Worm (Caenorhabditis elegans) whole organism, L3 larva: ENCODE data around the gene F26F2.3.

Experiments
- R02D3.7 ChIP-seq: fragments of 150-350 bp; optimal IDR thresholded peaks from 2 replicates; lab custom pipeline; 2014; ENCODE audit warnings: missing biosample characterization, missing genetic modification characterization
- aly-2 ChIP-seq: fragments of 150-350 bp; optimal IDR thresholded peaks from 2 replicates; lab custom pipeline; 2014; ENCODE audit warnings: missing biosample characterization, missing genetic modification characterization
- ama-1 ChIP-seq: fragments of 150-350 bp; optimal IDR thresholded peaks from 2 replicates; lab custom pipeline; 2018
- ceh-28 ChIP-seq: fragments of 150-350 bp; optimal IDR thresholded peaks from 2 replicates; lab custom pipeline; 2014; ENCODE audit warnings: missing biosample characterization, missing genetic modification reagents, missing genetic modification characterization
- ceh-82 ChIP-seq: fragments of 150-350 bp; optimal IDR thresholded peaks from 2 replicates; lab custom pipeline; 2014; ENCODE audit warnings: missing biosample characterization, missing genetic modification characterization
- ceh-9 ChIP-seq: sonication (generic microtip); optimal IDR thresholded peaks from 2 replicates; lab custom pipeline; 2018; ENCODE audit warnings: missing biosample characterization, missing genetic modification characterization
- daf-12 ChIP-seq: fragments of 150-350 bp; optimal IDR thresholded peaks from 2 replicates; lab custom pipeline; 2014; ENCODE audit warnings: missing biosample characterization, missing genetic modification reagents, missing genetic modification characterization
- egl-27 ChIP-seq: sonication (generic microtip); optimal IDR thresholded peaks from 4 replicates; lab custom pipeline; 2017; ENCODE audit warnings: missing biosample characterization, missing genetic modification reagents, missing genetic modification characterization
- elt-1 ChIP-seq: fragments of 150-350 bp; optimal IDR thresholded peaks from 2 replicates; lab custom pipeline; 2014; ENCODE audit warnings: missing biosample characterization, missing genetic modification characterization
- elt-3 ChIP-seq, 3 experiments: fragments of 150-350 bp in 1 of 3; sonication (generic microtip) in 2 of 3; optimal IDR thresholded peaks; 2 replicates in 2 of 3; 4 replicates in 1 of 3; lab custom pipeline; 2014 to 2017; ENCODE audit warnings: missing biosample characterization in 3 of 3, missing genetic modification characterization in 3 of 3
- fkh-10 ChIP-seq: sonication (generic microtip); optimal IDR thresholded peaks from 2 replicates; lab custom pipeline; 2017; ENCODE audit warnings: missing biosample characterization, missing genetic modification reagents, missing genetic modification characterization
- fkh-2 ChIP-seq: fragments of 150-350 bp; optimal IDR thresholded peaks from 2 replicates; lab custom pipeline; 2014; ENCODE audit warnings: missing biosample characterization, missing genetic modification reagents, missing genetic modification characterization
- fos-1 ChIP-seq: fragments of 150-350 bp; optimal IDR thresholded peaks from 2 replicates; lab custom pipeline; 2014; ENCODE audit warnings: missing biosample characterization, missing genetic modification characterization
- hmg-11 ChIP-seq: sonication (generic microtip); optimal IDR thresholded peaks from 2 replicates; lab custom pipeline; 2016; ENCODE audit warnings: missing genetic modification characterization, missing compliant biosample characterization
- jun-1 ChIP-seq: fragments of 150-350 bp; optimal IDR thresholded peaks from 2 replicates; lab custom pipeline; 2014; ENCODE audit warnings: missing biosample characterization, missing genetic modification reagents, missing genetic modification characterization
- lin-15B ChIP-seq: fragments of 150-350 bp; optimal IDR thresholded peaks from 2 replicates; lab custom pipeline; 2014; ENCODE audit warnings: missing biosample characterization, missing genetic modification characterization
- lin-39 ChIP-seq: fragments of 150-350 bp; optimal IDR thresholded peaks from 2 replicates; lab custom pipeline; 2018; ENCODE audit warnings: missing biosample characterization, missing genetic modification reagents, missing genetic modification characterization
- mml-1 ChIP-seq: fragments of 150-350 bp; sonication (generic microtip); optimal IDR thresholded peaks from 3 replicates; lab custom pipeline; 2014; ENCODE audit warnings: missing biosample characterization, missing genetic modification characterization
- nhr-11 ChIP-seq: fragments of 150-350 bp; optimal IDR thresholded peaks from 2 replicates; lab custom pipeline; 2014; ENCODE audit warnings: missing biosample characterization, missing genetic modification characterization
- nhr-12 ChIP-seq: fragments of 150-350 bp; optimal IDR thresholded peaks from 2 replicates; lab custom pipeline; 2014; ENCODE audit warnings: missing biosample characterization, missing genetic modification characterization
- nhr-25 ChIP-seq: sonication (generic microtip); optimal IDR thresholded peaks from 2 replicates; lab custom pipeline; 2017; ENCODE audit warnings: missing biosample characterization, missing genetic modification characterization
- nhr-43 ChIP-seq: sonication (generic microtip); optimal IDR thresholded peaks from 2 replicates; lab custom pipeline; 2016; ENCODE audit warnings: mild to moderate bottlenecking, missing genetic modification characterization, missing compliant biosample characterization; ENCODE audit not compliant: poor library complexity, severe bottlenecking
- nhr-67 ChIP-seq: fragments of 150-350 bp; optimal IDR thresholded peaks from 2 replicates; lab custom pipeline; 2014; ENCODE audit warnings: missing biosample characterization, missing genetic modification characterization
- nhr-77 ChIP-seq: fragments of 150-350 bp; optimal IDR thresholded peaks from 2 replicates; lab custom pipeline; 2014; ENCODE audit warnings: missing biosample characterization, missing genetic modification characterization
- snpc-4 ChIP-seq: fragments of 150-350 bp; optimal IDR thresholded peaks from 2 replicates; lab custom pipeline; 2014; ENCODE audit warnings: missing biosample characterization, missing genetic modification characterization
- tbx-2 ChIP-seq: sonication (generic microtip); optimal IDR thresholded peaks from 2 replicates; lab custom pipeline; 2016; ENCODE audit warnings: mild to moderate bottlenecking, missing genetic modification characterization, missing compliant biosample characterization
- unc-39 ChIP-seq: sonication (generic microtip); optimal IDR thresholded peaks from 4 replicates; lab custom pipeline; 2017; ENCODE audit warnings: missing biosample characterization, missing genetic modification characterization
- zag-1 ChIP-seq: fragments of 150-350 bp; optimal IDR thresholded peaks from 2 replicates; lab custom pipeline; 2014; ENCODE audit warnings: missing biosample characterization, missing genetic modification characterization
- ztf-4 ChIP-seq: fragments of 150-350 bp; optimal IDR thresholded peaks from 2 replicates; lab custom pipeline; 2014; ENCODE audit warnings: missing biosample characterization, missing genetic modification characterization

F26F2.3 gene

DNA sequence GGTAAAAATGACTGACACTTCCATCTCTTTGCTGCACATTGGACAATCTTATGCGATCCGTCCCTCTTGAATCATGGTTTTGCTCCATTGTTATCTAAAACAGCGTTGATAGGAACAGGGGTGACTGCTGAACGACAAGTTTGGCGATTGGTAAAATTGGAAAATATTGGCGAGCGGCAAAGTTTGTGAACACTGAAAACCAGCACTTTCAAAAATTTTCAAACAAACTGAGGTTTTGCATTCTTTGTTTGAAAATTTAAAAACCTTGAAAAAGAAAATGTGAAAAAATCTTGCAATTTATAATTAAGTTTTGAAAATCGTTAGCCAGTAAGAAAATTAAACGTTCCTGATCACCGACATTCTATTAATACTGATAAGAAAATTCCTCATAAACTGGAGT, at the start of gene F26F2.3:
TSS of gene F26F2.3 (minus strand) at position 101 of the 400 bp plus-strand sequence.
- TF ChIP-seq nhr-43 (tag; lab: Kevin White, UChicago), result no peak
- TF ChIP-seq ama-1, result no peak
- no peak for TF ChIP-seq fkh-2 (tag; lab: Kevin White, UChicago)
- no peak for TF ChIP-seq fkh-10 (GFP tag; lab: Kevin White, UChicago)

DNA sequence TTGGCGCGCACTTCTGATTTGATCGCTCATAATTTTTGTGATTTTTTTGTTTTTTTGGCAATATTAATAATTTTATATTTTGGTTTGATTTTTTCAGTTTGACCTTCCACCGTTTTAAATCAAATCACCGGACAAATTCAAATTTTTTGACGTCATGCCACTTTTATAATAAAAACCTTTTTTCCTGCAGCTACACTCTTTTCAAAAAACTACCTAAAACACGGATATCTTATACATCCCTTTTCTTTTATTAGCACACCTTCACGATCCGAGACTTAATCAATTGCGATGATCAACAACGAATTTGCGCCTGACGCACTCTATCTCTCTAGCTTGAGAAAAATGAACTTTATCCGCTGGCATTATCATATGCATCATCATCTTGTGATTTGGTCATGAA, 43.1 kb upstream of the F26F2.3 start, which contains the start of gene grd-2:
TSS of gene grd-2 (plus strand) at position 301 of the 400 bp plus-strand sequence.
- TF ChIP-seq nhr-67 (tag; lab: Kevin White, UChicago), result no peak
- TF ChIP-seq lin-39 (tag; lab: Kevin White, UChicago), result no peak
- TF ChIP-seq ztf-4 (tag; lab: Kevin White, UChicago), result no peak
- no peak for TF ChIP-seq snpc-4 (tag; lab: Kevin White, UChicago)
- TF ChIP-seq elt-3 (tag; optimal IDR thresholded peaks at IDR 0.05; lab: Kevin White, UChicago), result no peak
- TF ChIP-seq lin-15B, result no peak
- TF ChIP-seq aly-2 (tag; lab: Kevin White, UChicago), result no peak
- no peak for TF ChIP-seq hmg-11 (tag; lab: Kevin White, UChicago)
- no peak for TF ChIP-seq fos-1 (tag; lab: Kevin White, UChicago)
- no peak for TF ChIP-seq ceh-9
- TF ChIP-seq, all 47 proteins: peak for 0

DNA sequence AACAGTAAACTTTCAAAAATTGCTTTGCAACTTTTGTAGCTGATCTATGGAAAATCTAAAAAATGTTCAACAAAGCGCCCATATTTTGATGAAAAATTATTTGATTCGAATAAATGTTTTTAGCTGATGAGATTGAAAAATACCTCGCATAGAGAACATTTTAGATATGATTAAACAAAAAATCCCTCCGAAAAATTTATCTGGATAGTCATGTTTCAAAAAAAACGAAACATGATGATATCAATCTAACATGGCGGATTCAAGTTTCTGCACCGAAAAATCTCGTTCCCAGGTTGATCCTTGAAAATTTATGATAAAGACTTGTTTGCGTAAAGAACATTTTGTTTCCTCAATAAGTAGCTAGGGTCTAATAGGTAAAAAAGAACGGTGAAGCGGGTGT, 42.3 kb upstream of the F26F2.3 start, which contains the start of gene ttr-12:
TSS of gene ttr-12 (minus strand) at position 101 of the 400 bp plus-strand sequence.
- TF ChIP-seq jun-1 (tag; lab: Kevin White, UChicago) (no peak), nhr-43 (tag; lab: Kevin White, UChicago) (peak; percentile 7), nhr-12 (tag; lab: Kevin White, UChicago) (no peak), egl-27 (tag; lab: Kevin White, UChicago) (no peak), nhr-77 (tag; lab: Kevin White, UChicago) (no peak), nhr-25 (no peak)

DNA sequence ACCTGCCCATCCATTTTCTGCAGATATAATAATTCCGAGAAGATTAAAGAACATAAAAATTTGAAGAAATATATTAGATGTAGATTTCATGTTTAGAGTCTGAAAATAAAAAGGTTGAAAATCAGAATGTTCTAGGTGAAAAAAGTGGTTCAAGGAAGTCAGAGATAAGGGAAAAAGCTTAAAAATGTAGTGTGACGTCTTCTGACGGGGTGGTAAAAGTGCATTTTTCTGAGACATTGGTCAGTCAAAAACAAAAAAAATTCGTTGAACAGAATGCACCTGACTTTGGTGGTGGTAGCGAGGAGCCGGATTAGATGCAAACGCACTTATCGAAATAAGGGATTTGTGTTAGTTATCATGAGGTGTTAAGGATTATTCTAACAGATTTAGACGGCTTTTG, 40.3 kb upstream of the F26F2.3 start, which contains the start of gene F46B3.23:
TSS of gene F46B3.23 (minus strand) at position 101 of the 400 bp plus-strand sequence.
- TF ChIP-seq ceh-28 (tag; lab: Kevin White, UChicago), result no peak
- no peak for TF ChIP-seq nhr-67 (tag; lab: Kevin White, UChicago)
- no peak for TF ChIP-seq mml-1 (tag; lab: Kevin White, UChicago)
- TF ChIP-seq fos-1 (tag; lab: Kevin White, UChicago), result no peak
- TF ChIP-seq nhr-25, result no peak
- TF ChIP-seq, all 47 proteins: peak for 0

DNA sequence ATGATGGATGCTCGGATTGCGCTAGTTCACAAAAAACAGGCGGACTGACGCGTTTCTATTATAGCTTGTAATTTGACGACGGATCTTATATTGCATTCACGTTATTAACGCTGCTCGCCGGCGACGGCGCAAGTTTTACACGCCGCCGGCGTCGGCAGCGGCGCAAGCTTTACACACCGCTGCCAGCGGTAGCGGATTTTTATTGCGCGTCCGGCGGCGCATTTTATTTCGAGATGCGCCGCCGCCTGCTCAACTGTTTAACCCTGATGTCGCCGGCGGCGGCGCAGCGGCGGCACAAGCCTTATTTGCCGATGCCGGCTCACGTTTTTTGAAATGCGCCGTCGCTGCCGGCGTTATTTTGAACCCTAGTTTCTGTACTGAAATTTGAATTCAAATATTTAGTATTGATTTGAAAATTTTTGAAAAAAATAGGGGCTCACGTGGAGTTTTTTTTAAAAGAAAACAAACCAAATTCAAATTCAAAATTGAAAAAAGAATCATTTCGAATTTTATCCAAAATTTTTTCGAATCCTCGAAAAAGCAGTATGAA, 38.3 kb upstream of the F26F2.3 start, which contains the start of gene ttr-57:
TSS of gene ttr-57 (plus strand) at position 500 of the 550 bp plus-strand sequence.
- TF ChIP-seq aly-2 (tag; lab: Kevin White, UChicago), result no peak

DNA sequence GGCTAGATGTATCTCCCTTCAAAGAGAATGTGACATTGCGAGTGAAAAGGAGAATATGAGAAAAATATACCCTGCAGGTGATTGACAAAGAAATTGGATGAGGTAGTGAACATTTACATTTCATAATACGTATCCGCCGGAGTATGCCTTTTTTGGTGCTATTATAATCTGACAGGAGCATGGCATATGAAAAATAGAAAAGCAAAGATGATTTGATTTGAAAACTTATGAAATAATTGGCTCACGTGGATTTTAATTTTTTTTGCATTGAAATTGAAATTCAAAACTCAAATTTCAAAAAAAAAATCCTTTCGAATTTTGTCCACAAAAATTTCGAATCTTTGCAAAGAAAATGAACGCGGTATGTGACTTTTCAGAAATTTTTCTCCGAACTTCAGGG, 36.7 kb upstream of the F26F2.3 start, which contains the start of gene ttr-11:
TSS of gene ttr-11 (plus strand) at position 301 of the 400 bp plus-strand sequence.
- TF ChIP-seq ceh-82 (no peak), ztf-4 (tag; lab: Kevin White, UChicago) (no peak), nhr-67 (tag; lab: Kevin White, UChicago) (no peak), unc-39 (tag; lab: Kevin White, UChicago) (no peak), zag-1 (tag; lab: Kevin White, UChicago) (no peak), lin-39 (tag; lab: Kevin White, UChicago) (no peak), aly-2 (tag; lab: Kevin White, UChicago) (no peak), tbx-2 (tag; lab: Kevin White, UChicago) (no peak)

DNA sequence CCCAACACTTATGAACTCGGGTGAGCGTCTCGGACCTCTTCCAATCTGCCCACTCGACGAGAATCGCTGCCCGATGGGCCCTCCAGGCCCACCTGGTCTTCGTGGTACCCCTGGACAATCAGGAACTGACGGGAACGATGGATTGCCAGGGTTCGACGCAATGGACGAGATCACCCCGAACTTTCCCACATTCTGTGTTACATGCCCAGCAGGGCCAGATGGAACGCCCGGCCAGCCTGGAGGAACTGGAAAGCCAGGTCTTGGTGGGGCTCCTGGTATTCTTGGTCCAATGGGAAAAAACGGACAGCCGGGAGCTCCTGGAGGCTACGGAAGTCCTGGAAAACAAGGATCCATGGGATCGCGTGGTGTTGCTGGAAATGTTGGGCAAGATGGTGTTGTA, 34.4 kb upstream of the F26F2.3 start:
- no peak for TF ChIP-seq fkh-10 (GFP tag; lab: Kevin White, UChicago)
- no peak for TF ChIP-seq ama-1
- TF ChIP-seq egl-27 (tag; lab: Kevin White, UChicago), result no peak
- TF ChIP-seq lin-39 (tag; lab: Kevin White, UChicago), result no peak
- no peak for TF ChIP-seq R02D3.7 (tag; lab: Kevin White, UChicago)
- no peak for TF ChIP-seq elt-1 (tag; lab: Kevin White, UChicago)
- no peak for TF ChIP-seq nhr-11 (tag; lab: Kevin White, UChicago)
- no peak for TF ChIP-seq nhr-12 (tag; lab: Kevin White, UChicago)
- TF ChIP-seq daf-12, result no peak
- no peak for TF ChIP-seq lin-15B
